Fruit fly (Drosophila melanogaster) whole organism, prepupa: Measurements from ENCODE around the gene CG13998.
A peak's percentile ranks its signal among the peaks of the same experiment; 100 is the strongest.

Experiments used
- Blimp-1 ChIP-seq: fragments of 200-800 bp; sonication (Bioruptor generic); optimal IDR thresholded peaks from 3 replicates; lab custom pipeline; 2017; ENCODE audit warnings: missing biosample characterization, missing genetic modification characterization, mild to moderate bottlenecking, moderate library complexity, missing genetic modification reagents
- CG10669 ChIP-seq: fragments of 200-800 bp; sonication (Bioruptor generic); optimal IDR thresholded peaks from 3 replicates; lab custom pipeline; 2018; ENCODE audit warnings: missing biosample characterization, mild to moderate bottlenecking, missing genetic modification characterization, moderate library complexity
- CG11762 ChIP-seq: fragments of 200-800 bp; sonication (Bioruptor generic); optimal IDR thresholded peaks from 3 replicates; lab custom pipeline; 2016; ENCODE audit warnings: missing biosample characterization, missing genetic modification characterization; ENCODE audit not compliant: insufficient read depth
- CG11902 ChIP-seq: fragments of 200-800 bp; sonication (Bioruptor generic); optimal IDR thresholded peaks from 3 replicates; lab custom pipeline; 2016; ENCODE audit warnings: missing biosample characterization, missing genetic modification characterization
- CG1621 ChIP-seq: fragments of 200-800 bp; sonication (Bioruptor generic); optimal IDR thresholded peaks from 3 replicates; lab custom pipeline; 2018; ENCODE audit warnings: missing biosample characterization, mild to moderate bottlenecking, missing genetic modification characterization
- CG16779 ChIP-seq: fragments of 200-800 bp; sonication (Bioruptor generic); optimal IDR thresholded peaks from 3 replicates; lab custom pipeline; 2017; ENCODE audit warnings: missing biosample characterization, mild to moderate bottlenecking, missing genetic modification characterization
- CG3032 ChIP-seq: fragments of 200-800 bp; optimal IDR thresholded peaks from 2 replicates; lab custom pipeline; 2019; ENCODE audit warnings: missing biosample characterization, mild to moderate bottlenecking, missing genetic modification characterization, moderate library complexity
- CG31627 ChIP-seq: fragments of 200-800 bp; sonication (Bioruptor generic); optimal IDR thresholded peaks from 3 replicates; lab custom pipeline; 2016; ENCODE audit warnings: missing biosample characterization, missing genetic modification characterization
- CG32006 ChIP-seq: fragments of 200-800 bp; sonication (Bioruptor generic); optimal IDR thresholded peaks from 3 replicates; lab custom pipeline; 2017; ENCODE audit warnings: missing biosample characterization, mild to moderate bottlenecking, missing genetic modification characterization
- CG34406 ChIP-seq: fragments of 200-800 bp; sonication (Bioruptor generic); optimal IDR thresholded peaks from 3 replicates; lab custom pipeline; 2016; ENCODE audit warnings: missing biosample characterization, missing genetic modification characterization
- CG3919 ChIP-seq: fragments of 200-800 bp; sonication (Bioruptor generic); optimal IDR thresholded peaks from 3 replicates; lab custom pipeline; 2016; ENCODE audit warnings: missing biosample characterization, missing genetic modification characterization
- CG4318 ChIP-seq: fragments of 200-800 bp; sonication (Bioruptor generic); optimal IDR thresholded peaks from 3 replicates; lab custom pipeline; 2017; ENCODE audit warnings: missing biosample characterization, mild to moderate bottlenecking, missing genetic modification characterization
- CG6163 ChIP-seq: fragments of 200-800 bp; sonication (Bioruptor generic); IDR thresholded peaks from 3 replicates; pipeline ENCODE4 v1.3.6; 2022; ENCODE audit warnings: missing biosample characterization, missing genetic modification characterization
- CG6276 ChIP-seq: fragments of 200-800 bp; sonication (Bioruptor generic); optimal IDR thresholded peaks from 2 replicates; lab custom pipeline; 2017; ENCODE audit warnings: missing biosample characterization, mild to moderate bottlenecking, missing genetic modification characterization
- CG6808 ChIP-seq: fragments of 200-800 bp; sonication (Bioruptor generic); optimal IDR thresholded peaks from 3 replicates; lab custom pipeline; 2017; ENCODE audit warnings: missing biosample characterization, missing genetic modification characterization, mild to moderate bottlenecking, moderate library complexity, missing genetic modification reagents
- CG7368 ChIP-seq: fragments of 200-800 bp; sonication (Bioruptor generic); optimal IDR thresholded peaks from 3 replicates; lab custom pipeline; 2016; ENCODE audit warnings: missing biosample characterization, missing genetic modification characterization
- CG8119 ChIP-seq: fragments of 200-800 bp; sonication (Bioruptor generic); IDR thresholded peaks from 3 replicates; pipeline ENCODE4 v1.3.6; 2022; ENCODE audit warnings: missing biosample characterization, missing genetic modification characterization
- CG8319 ChIP-seq: fragments of 200-800 bp; sonication (Bioruptor generic); optimal IDR thresholded peaks from 3 replicates; lab custom pipeline; 2016; ENCODE audit warnings: missing biosample characterization, missing genetic modification characterization
- CG8632 ChIP-seq: fragments of 200-800 bp; sonication (Bioruptor generic); optimal IDR thresholded peaks from 3 replicates; lab custom pipeline; 2016; ENCODE audit warnings: missing biosample characterization, missing genetic modification characterization
- CG9139 ChIP-seq: fragments of 200-800 bp; sonication (Bioruptor generic); optimal IDR thresholded peaks from 3 replicates; lab custom pipeline; 2017; ENCODE audit warnings: missing biosample characterization, mild to moderate bottlenecking, missing genetic modification characterization
- Eip75B ChIP-seq: fragments of 200-800 bp; sonication (Bioruptor generic); optimal IDR thresholded peaks from 3 replicates; lab custom pipeline; 2016; ENCODE audit warnings: missing biosample characterization, missing genetic modification characterization
- Eip78C ChIP-seq: fragments of 200-800 bp; sonication (Bioruptor generic); peaks from one replicate; lab custom pipeline; 2016; ENCODE audit warnings: missing biosample characterization, missing genetic modification characterization
- Eip93F ChIP-seq: fragments of 200-800 bp; sonication (Bioruptor generic); optimal IDR thresholded peaks from 2 replicates; lab custom pipeline; 2016; ENCODE audit warnings: missing biosample characterization, mild to moderate bottlenecking, missing genetic modification characterization
- Ets21C ChIP-seq: fragments of 200-800 bp; sonication (Bioruptor generic); optimal IDR thresholded peaks from 3 replicates; lab custom pipeline; 2016; ENCODE audit warnings: missing biosample characterization, missing genetic modification characterization
- Ets96B ChIP-seq: fragments of 200-800 bp; optimal IDR thresholded peaks from 2 replicates; lab custom pipeline; 2019; ENCODE audit warnings: missing biosample characterization, mild to moderate bottlenecking, missing genetic modification characterization, moderate library complexity
- Hr38 ChIP-seq: sonication (Bioruptor generic); optimal IDR thresholded peaks from 2 replicates; lab custom pipeline; 2016; ENCODE audit warnings: missing biosample characterization, missing genetic modification characterization
- Hr39 ChIP-seq: fragments of 200-800 bp; sonication (Bioruptor generic); optimal IDR thresholded peaks from 2 replicates; lab custom pipeline; 2016; ENCODE audit warnings: missing biosample characterization, missing genetic modification characterization
- Lpt ChIP-seq: fragments of 200-800 bp; sonication (Bioruptor generic); optimal IDR thresholded peaks from 3 replicates; lab custom pipeline; 2016; ENCODE audit warnings: missing biosample characterization, missing genetic modification characterization
- Met ChIP-seq: fragments of 200-800 bp; sonication (Bioruptor generic); optimal IDR thresholded peaks from 3 replicates; lab custom pipeline; 2016; ENCODE audit warnings: missing biosample characterization, missing genetic modification characterization
- OdsH ChIP-seq: fragments of 200-800 bp; sonication (Bioruptor generic); optimal IDR thresholded peaks from 3 replicates; lab custom pipeline; 2016; ENCODE audit warnings: missing biosample characterization, missing genetic modification characterization
- Smox ChIP-seq: fragments of 200-800 bp; sonication (Bioruptor generic); optimal IDR thresholded peaks from 3 replicates; lab custom pipeline; 2016; ENCODE audit warnings: missing biosample characterization, missing genetic modification characterization
- Sox14 ChIP-seq: fragments of 200-800 bp; sonication (Bioruptor generic); optimal IDR thresholded peaks from 3 replicates; lab custom pipeline; 2016; ENCODE audit warnings: missing biosample characterization, missing genetic modification characterization
- Sox15 ChIP-seq: fragments of 200-800 bp; sonication (Bioruptor generic); optimal IDR thresholded peaks from 3 replicates; lab custom pipeline; 2016; ENCODE audit warnings: missing biosample characterization, missing genetic modification characterization
- acj6 ChIP-seq: fragments of 200-800 bp; sonication (Bioruptor generic); optimal IDR thresholded peaks from 3 replicates; lab custom pipeline; 2016; ENCODE audit warnings: missing biosample characterization, missing genetic modification characterization
- cyc ChIP-seq: fragments of 200-800 bp; sonication (Bioruptor generic); optimal IDR thresholded peaks from 3 replicates; lab custom pipeline; 2016; ENCODE audit warnings: missing biosample characterization, missing genetic modification characterization
- dsx ChIP-seq: fragments of 200-800 bp; optimal IDR thresholded peaks from 3 replicates; lab custom pipeline; 2019; ENCODE audit warnings: missing biosample characterization, mild to moderate bottlenecking, missing genetic modification characterization, moderate library complexity; ENCODE audit not compliant: poor library complexity, severe bottlenecking
- fd59A ChIP-seq: fragments of 200-800 bp; sonication (Bioruptor generic); optimal IDR thresholded peaks from 2 replicates; lab custom pipeline; 2017; ENCODE audit warnings: missing biosample characterization, mild to moderate bottlenecking, missing genetic modification characterization, missing genetic modification reagents
- fd85E ChIP-seq: fragments of 200-800 bp; sonication (Bioruptor generic); optimal IDR thresholded peaks from 3 replicates; lab custom pipeline; 2016; ENCODE audit warnings: missing biosample characterization, missing genetic modification characterization
- fkh ChIP-seq: fragments of 200-800 bp; sonication (Bioruptor generic); optimal IDR thresholded peaks from 3 replicates; lab custom pipeline; 2017; ENCODE audit warnings: missing biosample characterization, mild to moderate bottlenecking, missing genetic modification characterization, moderate library complexity
- lz ChIP-seq: fragments of 200-800 bp; sonication (Bioruptor generic); optimal IDR thresholded peaks from 3 replicates; lab custom pipeline; 2016; ENCODE audit warnings: missing biosample characterization, missing genetic modification characterization
- net ChIP-seq: fragments of 200-800 bp; sonication (Bioruptor generic); optimal IDR thresholded peaks from 3 replicates; lab custom pipeline; 2016; ENCODE audit warnings: missing biosample characterization, missing genetic modification characterization
- pdm3 ChIP-seq: fragments of 200-800 bp; sonication (Bioruptor generic); optimal IDR thresholded peaks from 3 replicates; lab custom pipeline; 2016; ENCODE audit warnings: missing biosample characterization, missing genetic modification characterization
- salr ChIP-seq, 2 experiments: fragments of 200-800 bp; sonication (Bioruptor generic); optimal IDR thresholded peaks; 3 replicates each; lab custom pipeline; 2016 to 2018; ENCODE audit warnings: missing biosample characterization in 2 of 2, missing genetic modification characterization in 2 of 2, mild to moderate bottlenecking in 1 of 2
- spab ChIP-seq: fragments of 200-800 bp; sonication (Bioruptor generic); optimal IDR thresholded peaks from 2 replicates; lab custom pipeline; 2017; ENCODE audit warnings: missing biosample characterization, mild to moderate bottlenecking, missing genetic modification characterization, missing genetic modification reagents
- svp ChIP-seq: fragments of 200-800 bp; sonication (Bioruptor generic); peaks from one replicate; lab custom pipeline; 2016; ENCODE audit warnings: missing biosample characterization, missing genetic modification characterization
- topi ChIP-seq: fragments of 200-800 bp; sonication (Bioruptor generic); optimal IDR thresholded peaks from 3 replicates; lab custom pipeline; 2016; ENCODE audit warnings: missing biosample characterization, missing genetic modification characterization
- vri ChIP-seq: fragments of 200-800 bp; sonication (Bioruptor generic); optimal IDR thresholded peaks from 3 replicates; lab custom pipeline; 2016; ENCODE audit warnings: missing biosample characterization, mild to moderate bottlenecking, missing genetic modification characterization

Gene CG13998

dm6 chr2L:5974122-5974521 lies 17.5 kb upstream of the CG13998 start (continued):
- TF ChIP-seq Met (GFP tag; lab: Kevin White, UChicago) (no peak), Hr39 (GFP tag; lab: Kevin White, UChicago) (no peak), Eip75B (no peak), CG6163 (no peak), CG10669 (no peak), CG16779 (tag; lab: Kevin White, UChicago) (no peak), CG6276 (no peak), Lpt (GFP tag; lab: Kevin White, UChicago) (no peak), Ets96B (no peak), CG11902 (no peak), Smox (GFP tag; lab: Kevin White, UChicago) (no peak), CG8632 (GFP tag; lab: Kevin White, UChicago) (no peak), CG8319 (GFP tag; lab: Kevin White, UChicago) (no peak), CG7368 (no peak), CG3032 (no peak), Hr38 (no peak), CG9139 (GFP tag; lab: Kevin White, UChicago) (no peak), svp (peak; percentile 85), spab (peak; percentile 6)

dm6 chr2L:5972588-5973236 lies 16.1 kb upstream of the CG13998 start:
- no peak for TF ChIP-seq CG3032
- peak; percentile 39 for TF ChIP-seq Eip78C

- TF ChIP-seq net (GFP tag; lab: Kevin White, UChicago) (no peak), Hr39 (GFP tag; lab: Kevin White, UChicago) (peak; percentile 47), Ets21C (GFP tag; lab: Kevin White, UChicago) (peak; percentile 4), CG1621 (tag; lab: Kevin White, UChicago) (no peak), fd59A (GFP tag; lab: Kevin White, UChicago) (no peak), CG3032 (no peak), svp (peak; percentile 84), Sox15 (GFP tag; lab: Kevin White, UChicago) (no peak), CG8632 (GFP tag; lab: Kevin White, UChicago) (no peak), fkh (GFP tag; lab: Kevin White, UChicago) (no peak), CG4318 (GFP tag; lab: Kevin White, UChicago) (no peak), CG8119 (no peak), OdsH (GFP tag; lab: Kevin White, UChicago) (no peak), cyc (GFP tag; lab: Kevin White, UChicago) (peak; percentile 25), dsx (GFP tag; lab: Kevin White, UChicago) (no peak), fd85E (GFP tag; lab: Kevin White, UChicago) (no peak), lz (GFP tag; lab: Kevin White, UChicago) (peak; percentile 44), CG6276 (no peak), CG11902 (no peak), CG31627 (GFP tag; lab: Kevin White, UChicago) (peak; percentile 52), Eip75B (no peak), topi (GFP tag; lab: Kevin White, UChicago) (peak; percentile 47), vri (peak; percentile 38), CG9139 (GFP tag; lab: Kevin White, UChicago) (no peak), Eip93F (GFP tag; lab: Kevin White, UChicago) (no peak), Blimp-1 (no peak), CG6808 (GFP tag; lab: Kevin White, UChicago) (no peak), Ets96B (no peak), pdm3 (GFP tag; lab: Kevin White, UChicago) (no peak), CG11762 (GFP tag; lab: Kevin White, UChicago) (no peak), CG34406 (GFP tag; lab: Kevin White, UChicago) (no peak), Sox14 (GFP tag; lab: Kevin White, UChicago) (peak; percentile 23), CG32006 (GFP tag; lab: Kevin White, UChicago) (no peak), salr (GFP tag; optimal IDR thresholded peaks at IDR 0.05; lab: Kevin White, UChicago) (no peak), acj6 (GFP tag; lab: Kevin White, UChicago) (no peak), CG7368 (no peak), CG16779 (tag; lab: Kevin White, UChicago) (no peak), CG8319 (GFP tag; lab: Kevin White, UChicago) (no peak), CG10669 (no peak), CG3919 (no peak)
These were observed 15.4 kb upstream of the CG13998 start for dm6 chr2L:5972005-5972404.
